Fruit fly (Drosophila melanogaster) Kc167 (cell line): ENCODE results near the gene CG34435.

ENCODE experiments used
- Myc ChIP-seq: fragments of >200 bp; optimal IDR thresholded peaks from 2 replicates; lab custom pipeline; 2017; ENCODE audit warnings: missing external identifiers
- Sin3A ChIP-seq: fragments of >200 bp; optimal IDR thresholded peaks from 2 replicates; lab custom pipeline; 2018; ENCODE audit warnings: missing external identifiers
- h ChIP-seq: fragments of >200 bp; optimal IDR thresholded peaks from 3 replicates; lab custom pipeline; 2018; ENCODE audit warnings: missing external identifiers
- insv ChIP-seq: fragments of >200 bp; optimal IDR thresholded peaks from 3 replicates; lab custom pipeline; 2018; ENCODE audit warnings: missing external identifiers
- psq ChIP-seq: fragments of >200 bp; optimal IDR thresholded peaks from 2 replicates; lab custom pipeline; 2017; ENCODE audit warnings: missing external identifiers
- ttk ChIP-seq: sonication (Bioruptor generic); optimal IDR thresholded peaks from 2 replicates; lab custom pipeline; 2017; ENCODE audit warnings: missing external identifiers

CG34435 gene

dm6 chrX:5614367-5614766 lies at the start of gene CG34435:
TSS of gene CG34435 (minus strand) at chrX:5614467.
- TF ChIP-seq ttk (lab: Kevin White, UChicago), result no peak
- no peak for TF ChIP-seq Myc
- no peak for TF ChIP-seq Sin3A (lab: Kevin White, UChicago)
- no peak for TF ChIP-seq insv
- no peak for TF ChIP-seq psq (lab: Kevin White, UChicago)
- no peak for TF ChIP-seq h (lab: Kevin White, UChicago)

- no peak for TF ChIP-seq Myc
- no peak for TF ChIP-seq ttk (lab: Kevin White, UChicago)
- no peak for TF ChIP-seq insv
- TF ChIP-seq h (lab: Kevin White, UChicago), result no peak
- TF ChIP-seq Sin3A (lab: Kevin White, UChicago), result no peak
- no peak for TF ChIP-seq psq (lab: Kevin White, UChicago)
Measured at dm6 chrX:5662761-5663160, 48.5 kb upstream of the CG34435 start, which contains the start of gene OtopLc. TSS of gene OtopLc (minus strand) at chrX:5662861.

DNA sequence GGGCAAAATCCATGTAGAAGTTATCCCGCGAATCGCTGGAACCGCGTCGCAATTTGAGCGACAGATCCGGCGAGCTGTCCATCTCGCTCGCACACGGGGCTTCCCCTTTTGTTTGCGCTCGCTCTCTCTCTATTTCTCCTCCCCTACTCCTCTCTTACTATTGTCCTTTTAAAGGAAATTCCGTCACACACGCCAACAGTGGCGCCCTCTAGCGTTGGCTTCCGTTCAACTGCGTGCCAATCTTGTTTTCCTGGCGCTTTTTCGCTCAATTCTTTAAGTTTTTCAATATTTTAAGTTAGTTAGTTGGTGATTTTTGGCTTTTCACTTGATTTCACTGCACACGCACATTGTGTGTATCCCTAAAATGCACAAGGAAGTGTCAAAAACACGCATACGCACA lies 47.7 kb upstream of the CG34435 start:
- TF ChIP-seq insv (no peak), Myc (no peak), h (lab: Kevin White, UChicago) (no peak), Sin3A (lab: Kevin White, UChicago) (no peak), ttk (lab: Kevin White, UChicago) (no peak), psq (lab: Kevin White, UChicago) (no peak)

DNA sequence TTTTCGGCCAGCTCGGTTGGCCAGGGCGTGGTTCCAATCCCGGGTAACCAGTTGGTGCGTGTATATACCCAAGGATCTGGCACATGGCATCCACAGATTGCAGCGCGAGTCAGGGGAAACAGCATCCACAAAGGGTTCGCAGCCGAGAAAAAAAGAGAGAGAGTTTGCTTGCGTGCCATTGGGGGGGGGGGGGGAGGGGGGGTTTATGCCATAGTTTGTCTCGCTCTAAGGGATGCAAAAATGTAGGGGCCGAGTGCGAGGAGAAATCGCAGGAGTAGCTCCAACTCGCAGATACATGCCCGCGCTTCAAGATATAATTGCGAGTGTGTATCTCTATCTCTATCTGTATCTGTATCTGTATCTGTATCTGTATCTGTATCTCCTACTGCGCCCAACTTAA lies 35.7 kb upstream of the CG34435 start:
- no peak for TF ChIP-seq h (lab: Kevin White, UChicago)

DNA sequence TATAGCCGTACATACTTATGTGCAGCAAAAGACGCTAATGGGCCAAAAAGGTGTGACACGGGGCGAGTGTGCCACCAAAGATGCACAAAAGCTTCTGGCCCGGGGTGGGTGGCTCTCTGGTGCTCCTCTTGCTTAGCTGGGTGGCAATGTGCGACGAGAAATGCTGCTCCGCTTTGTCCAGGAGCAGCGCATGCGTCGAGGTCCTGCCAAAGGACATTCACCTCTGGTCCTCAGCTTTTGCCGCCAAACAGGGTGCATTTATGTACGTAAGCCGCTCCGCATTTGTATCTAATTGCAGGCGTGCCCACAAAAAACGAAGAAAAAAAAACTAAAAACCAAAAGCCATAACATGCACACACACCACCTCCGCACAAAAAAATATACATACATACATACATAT lies 35.1 kb upstream of the CG34435 start:
- TF ChIP-seq Myc (no peak), psq (lab: Kevin White, UChicago) (no peak), insv (no peak), Sin3A (lab: Kevin White, UChicago) (no peak), ttk (lab: Kevin White, UChicago) (no peak), h (lab: Kevin White, UChicago) (no peak)

- no peak for TF ChIP-seq h (lab: Kevin White, UChicago)
- TF ChIP-seq psq (lab: Kevin White, UChicago), result no peak
- TF ChIP-seq Myc, result no peak
- no peak for TF ChIP-seq Sin3A (lab: Kevin White, UChicago)
- no peak for TF ChIP-seq ttk (lab: Kevin White, UChicago)
- no peak for TF ChIP-seq insv
Measured at dm6 chrX:5648437-5648959, 34.2 kb upstream of the CG34435 start, which contains the start of gene OtopLa. TSS of gene OtopLa (minus strand) at chrX:5648487.

DNA sequence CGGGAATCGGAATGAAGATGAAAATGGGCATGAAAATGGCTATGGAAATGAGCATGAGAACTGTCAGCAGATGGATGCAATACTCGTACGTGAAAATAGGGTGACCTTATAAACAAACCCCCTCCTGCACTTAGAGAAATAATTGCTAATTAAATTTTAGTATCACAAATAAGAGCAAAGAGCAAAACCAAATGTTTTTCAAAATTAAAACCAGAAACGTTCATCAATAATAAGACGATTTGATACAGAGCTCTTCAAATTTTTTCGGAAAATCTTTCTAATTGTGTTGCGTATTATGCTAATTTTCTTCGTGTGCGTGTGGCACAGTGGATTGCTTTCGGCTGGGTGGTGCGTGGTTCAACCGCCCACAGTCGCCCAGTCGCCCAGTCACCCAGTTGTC lies 32.0 kb upstream of the CG34435 start:
- no peak for TF ChIP-seq Myc
- TF ChIP-seq psq (lab: Kevin White, UChicago), result no peak
- no peak for TF ChIP-seq insv
- TF ChIP-seq h (lab: Kevin White, UChicago), result no peak
- TF ChIP-seq ttk (lab: Kevin White, UChicago), result no peak

DNA sequence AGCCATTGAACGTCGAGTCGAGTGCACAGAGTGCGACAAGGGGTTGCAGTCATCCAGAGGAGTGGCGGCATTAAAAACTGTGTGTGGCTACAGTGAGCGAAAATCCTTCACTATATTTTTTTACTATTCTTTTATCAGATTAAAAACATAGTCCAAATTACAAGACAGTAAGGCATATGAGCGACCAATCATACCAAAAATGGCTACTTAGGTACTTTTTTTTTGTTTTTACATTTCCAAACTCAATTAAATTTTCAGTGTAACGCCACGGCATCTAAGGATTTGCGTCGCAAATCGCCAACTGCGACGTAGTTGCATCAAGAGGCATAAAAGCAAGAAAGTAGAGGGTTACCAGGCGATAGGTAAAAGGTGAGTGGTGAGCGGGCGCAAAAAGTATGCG lies 24.8 kb upstream of the CG34435 start:
- TF ChIP-seq h (lab: Kevin White, UChicago), result no peak
- TF ChIP-seq psq (lab: Kevin White, UChicago), result no peak
- TF ChIP-seq Myc, result no peak
- TF ChIP-seq Sin3A (lab: Kevin White, UChicago), result no peak
- TF ChIP-seq insv, result no peak
- TF ChIP-seq ttk (lab: Kevin White, UChicago), result no peak

dm6 chrX:5638588-5638987 lies 24.3 kb upstream of the CG34435 start:
- TF ChIP-seq h (lab: Kevin White, UChicago) (no peak), Myc (no peak)

- TF ChIP-seq psq (lab: Kevin White, UChicago) (no peak), Myc (no peak), ttk (lab: Kevin White, UChicago) (no peak), insv (no peak)
Measured at dm6 chrX:5637543-5637942, 23.3 kb upstream of the CG34435 start.

DNA sequence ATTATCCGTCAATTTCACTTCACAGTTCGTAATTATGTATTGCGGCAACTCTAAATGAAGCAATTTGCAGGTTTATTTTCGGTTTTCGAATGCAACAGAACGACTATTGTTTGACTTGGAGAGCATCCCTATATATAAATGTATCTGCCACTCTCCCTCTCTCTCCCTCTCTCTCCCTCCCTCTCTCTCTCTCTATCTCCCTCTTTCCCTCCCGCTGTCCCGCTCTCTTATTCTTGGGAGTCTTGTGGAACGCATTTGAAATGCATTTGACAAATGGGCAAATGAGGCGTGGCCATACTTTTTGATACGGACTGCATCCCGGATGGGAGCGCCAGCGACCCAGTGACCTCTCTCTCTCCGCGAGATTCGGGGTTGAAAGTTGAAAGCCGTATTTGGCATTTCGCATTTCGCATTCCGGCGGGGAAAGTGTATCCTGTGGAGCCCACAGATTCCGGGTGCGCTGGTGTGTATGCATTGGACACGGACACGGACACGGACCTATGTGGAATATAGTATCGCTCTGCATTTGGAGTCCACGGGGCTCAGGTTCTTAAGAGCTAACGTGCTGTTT lies 22.3 kb upstream of the CG34435 start:
- TF ChIP-seq psq (lab: Kevin White, UChicago) (no peak), Sin3A (lab: Kevin White, UChicago) (no peak), Myc (no peak)

DNA sequence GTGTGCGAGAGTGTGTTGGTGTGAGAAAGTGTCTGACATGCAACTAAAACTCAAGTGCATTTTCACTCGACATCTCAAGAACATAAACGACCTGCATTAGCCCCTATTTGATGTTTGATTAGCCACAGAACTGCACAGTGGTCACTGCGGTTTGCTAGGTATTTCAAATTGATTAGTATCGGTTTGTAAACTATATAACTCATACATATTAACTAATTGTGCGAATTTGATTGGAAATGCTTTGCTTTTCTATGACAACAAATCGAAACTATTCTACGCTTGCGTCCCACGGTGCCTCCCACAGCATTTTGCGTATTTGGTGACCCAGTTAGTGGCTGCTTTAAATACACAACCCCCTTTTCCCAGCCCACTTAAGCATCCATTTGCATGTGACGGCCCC lies 20.4 kb upstream of the CG34435 start:
- TF ChIP-seq insv (no peak), h (lab: Kevin White, UChicago) (no peak), Sin3A (lab: Kevin White, UChicago) (no peak), ttk (lab: Kevin White, UChicago) (no peak), psq (lab: Kevin White, UChicago) (no peak), Myc (no peak)

dm6 chrX:5621893-5622803 lies 7.9 kb upstream of the CG34435 start, which contains the start of the genes Mlc-c and Pop1:
TSS of gene Mlc-c (minus strand) at chrX:5622539.
TSS of gene Pop1 (plus strand) at chrX:5622648.
- TF ChIP-seq Myc (no peak), insv (no peak), Sin3A (lab: Kevin White, UChicago) (no peak), psq (lab: Kevin White, UChicago) (no peak), h (lab: Kevin White, UChicago) (no peak), ttk (lab: Kevin White, UChicago) (no peak)
